Worm (Caenorhabditis elegans): ENCODE measurements around the gene lgc-35.

lgc-35 gene

DNA sequence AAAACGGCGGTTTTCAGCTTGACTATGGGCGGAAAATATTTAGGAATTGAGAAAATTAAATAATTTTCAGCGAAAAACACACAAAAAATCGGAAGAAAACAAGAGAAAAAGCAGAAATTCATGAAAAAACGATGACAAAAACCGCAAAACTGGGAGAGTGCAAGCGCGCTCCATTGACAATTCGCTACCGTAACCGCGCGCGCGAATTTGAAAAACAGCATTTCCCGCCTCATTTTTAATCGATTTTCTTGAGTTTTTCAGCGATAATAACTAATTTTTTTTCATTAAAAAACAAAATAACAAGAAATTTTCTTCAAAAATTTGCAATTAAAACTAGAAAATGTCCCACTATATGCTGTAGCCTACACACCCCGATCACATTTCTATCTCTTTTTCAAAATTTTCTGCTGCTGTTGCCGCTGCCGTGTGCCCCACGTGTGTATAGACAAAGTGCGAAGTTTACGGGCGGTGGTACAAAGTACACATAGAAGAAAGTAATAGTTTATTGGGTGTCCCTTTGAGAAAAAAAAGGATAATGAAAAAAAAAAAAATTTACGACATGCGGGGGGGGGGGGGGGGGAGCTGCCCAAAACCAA, 39.9 kb downstream of the lgc-35 start:
- TF ChIP-seq nhr-85 (tag) (peak; percentile 45), nhr-47 (tag; optimal IDR thresholded peaks at IDR 0.05) (peak; percentile 37), nhr-20 (tag; optimal IDR thresholded peaks at IDR 0.05) (peak; percentile 83), elt-3 (tag; optimal IDR thresholded peaks at IDR 0.05) (peak in 2 of 6 experiments; percentile 21 to 32), lin-35 (GFP tag; optimal IDR thresholded peaks at IDR 0.05) (peak; percentile 14 to 36), lin-14 (GFP tag; optimal IDR thresholded peaks at IDR 0.05) (peak; percentile 76), swsn-7 (tag; optimal IDR thresholded peaks at IDR 0.05) (peak; percentile 3), egl-27 (tag; optimal IDR thresholded peaks at IDR 0.05) (no peak), mdl-1 (tag; optimal IDR thresholded peaks at IDR 0.05) (peak in 1 of 2 experiments; percentile 83), snu-23 (GFP tag; optimal IDR thresholded peaks at IDR 0.05) (peak; percentile 61), tbx-2 (tag; optimal IDR thresholded peaks at IDR 0.05) (peak; percentile 63), jun-1 (tag; optimal IDR thresholded peaks at IDR 0.05) (no peak), unc-130 (tag; optimal IDR thresholded peaks at IDR 0.05) (peak; percentile 53), nhr-90 (tag; optimal IDR thresholded peaks at IDR 0.05; ENCODE audit: poor library complexity) (peak; percentile 6), ets-5 (GFP tag; IDR thresholded peaks at IDR 0.05) (no peak), lsy-2 (tag; optimal IDR thresholded peaks at IDR 0.05) (peak; percentile 82 to 85), sup-37 (GFP tag; optimal IDR thresholded peaks at IDR 0.05) (no peak), ztf-4 (tag; optimal IDR thresholded peaks at IDR 0.05) (peak; percentile 4), rnt-1 (tag; optimal IDR thresholded peaks at IDR 0.05) (no peak), grh-1 (GFP tag; IDR thresholded peaks at IDR 0.05) (peak; percentile 34; the same call in 1 of the 2 replicates), irx-1 (tag; optimal IDR thresholded peaks at IDR 0.05) (peak; percentile 51), isw-1 (GFP tag; IDR thresholded peaks at IDR 0.05) (no peak), nhr-71 (tag; optimal IDR thresholded peaks at IDR 0.05) (peak; percentile 68), blmp-1 (tag; optimal IDR thresholded peaks at IDR 0.05) (peak; percentile 65), efl-1 (optimal IDR thresholded peaks at IDR 0.05) (peak; percentile 46 to 86), efl-1 (GFP tag; optimal IDR thresholded peaks at IDR 0.05 in 1 of 2) (peak; percentile 70 to 71), dpl-1 (GFP tag; optimal IDR thresholded peaks at IDR 0.05) (peak; percentile 38 to 74 (median 53)), dsc-1 (tag; optimal IDR thresholded peaks at IDR 0.05) (no peak), nhr-19 (GFP tag; conservative IDR thresholded peaks at IDR 0.05) (peak; percentile 57), nhr-11 (tag; optimal IDR thresholded peaks at IDR 0.05) (peak; percentile 75), lin-13 (GFP tag; optimal IDR thresholded peaks at IDR 0.05) (no peak)

DNA sequence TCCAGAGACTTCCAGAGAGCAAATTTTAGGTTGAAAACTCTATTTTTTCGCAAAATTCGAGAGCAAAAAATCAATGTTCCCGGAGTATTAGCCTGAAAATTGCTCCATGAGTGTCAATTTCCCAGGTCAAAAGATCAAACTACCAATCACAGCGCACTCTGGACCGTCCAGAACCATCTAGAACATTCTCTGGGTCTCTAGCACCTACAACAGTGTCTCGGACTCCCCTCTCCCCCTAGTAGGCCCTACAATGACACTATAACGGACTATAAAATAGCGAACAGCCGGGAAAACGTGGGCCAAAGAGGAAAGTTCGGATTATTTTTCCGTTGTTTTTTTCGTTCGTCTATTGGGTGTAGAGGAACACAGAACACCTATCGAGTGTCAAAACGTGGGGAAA, 40.6 kb downstream of the lgc-35 start:
- TF ChIP-seq nhr-84 (tag; optimal IDR thresholded peaks at IDR 0.05) (no peak), ceh-63 (GFP tag; optimal IDR thresholded peaks at IDR 0.05) (no peak), ceh-8 (GFP tag; optimal IDR thresholded peaks at IDR 0.05) (no peak), ztf-4 (tag; optimal IDR thresholded peaks at IDR 0.05) (no peak), grh-1 (GFP tag; IDR thresholded peaks at IDR 0.05) (no peak), fkh-8 (tag; optimal IDR thresholded peaks at IDR 0.05) (no peak), fos-1 (tag; optimal IDR thresholded peaks at IDR 0.05) (no peak), mef-2 (tag; optimal IDR thresholded peaks at IDR 0.05) (no peak), unc-30 (tag; optimal IDR thresholded peaks at IDR 0.05) (no peak), lin-35 (GFP tag; optimal IDR thresholded peaks at IDR 0.05) (no peak), dsc-1 (tag; optimal IDR thresholded peaks at IDR 0.05) (no peak), ama-1 (optimal IDR thresholded peaks at IDR 0.05) (no peak), C16A3.4 (tag; optimal IDR thresholded peaks at IDR 0.05) (no peak), C34B4.2 (tag; optimal IDR thresholded peaks at IDR 0.05) (no peak), tbx-2 (tag; optimal IDR thresholded peaks at IDR 0.05) (no peak), jun-1 (tag; optimal IDR thresholded peaks at IDR 0.05) (no peak), nhr-19 (GFP tag; conservative IDR thresholded peaks at IDR 0.05) (no peak), isw-1 (GFP tag; IDR thresholded peaks at IDR 0.05) (no peak), ceh-88 (GFP tag; IDR thresholded peaks at IDR 0.05) (no peak), zip-4 (GFP tag; optimal IDR thresholded peaks at IDR 0.05) (no peak)

Data from whole organism, L1 larva.